Worm (Caenorhabditis elegans) whole organism, young adult: Measurements from ENCODE around the gene flh-2.

Experiments used
- B0261.1 ChIP-seq: sonication (generic microtip); optimal IDR thresholded peaks from 2 replicates; lab custom pipeline; 2016; ENCODE audit warnings: mild to moderate bottlenecking, missing genetic modification characterization, moderate library complexity, missing compliant biosample characterization
- C17E4.6 ChIP-seq: fragments of 200-800 bp; sonication (Bioruptor generic); IDR thresholded peaks from 2 replicates; pipeline ENCODE4 v1.3.6; 2022; ENCODE audit warnings: missing genetic modification reagents, missing genetic modification characterization, missing compliant biosample characterization
- F10E7.11 ChIP-seq: sonication (generic microtip); optimal IDR thresholded peaks from 2 replicates; lab custom pipeline; 2017; ENCODE audit warnings: mild to moderate bottlenecking, missing genetic modification characterization, moderate library complexity, missing compliant biosample characterization
- F22D6.2 ChIP-seq: sonication (generic microtip); optimal IDR thresholded peaks from 2 replicates; lab custom pipeline; 2016; ENCODE audit warnings: mild to moderate bottlenecking, missing genetic modification characterization, missing compliant biosample characterization
- F23B12.7 ChIP-seq: sonication (generic microtip); optimal IDR thresholded peaks from 2 replicates; lab custom pipeline; 2017; ENCODE audit warnings: missing genetic modification characterization, mild to moderate bottlenecking, missing compliant biosample characterization, antibody characterized with exemption, moderate library complexity; ENCODE audit not compliant: insufficient read depth
- F33H1.4 ChIP-seq: fragments of 200-800 bp; sonication (Bioruptor generic); IDR thresholded peaks from 2 replicates; pipeline ENCODE4 v1.3.6; 2022; ENCODE audit warnings: missing genetic modification reagents, missing genetic modification characterization, missing compliant biosample characterization
- F49E8.2 ChIP-seq: sonication (generic microtip); optimal IDR thresholded peaks from 3 replicates; lab custom pipeline; 2017; ENCODE audit warnings: missing genetic modification characterization, mild to moderate bottlenecking, missing compliant biosample characterization, antibody characterized with exemption, moderate library complexity; ENCODE audit not compliant: insufficient read depth
- T07F8.4 ChIP-seq: sonication (generic microtip); optimal IDR thresholded peaks from 2 replicates; lab custom pipeline; 2016; ENCODE audit warnings: mild to moderate bottlenecking, missing genetic modification characterization, moderate library complexity, missing compliant biosample characterization
- Y53F4B.3 ChIP-seq: fragments of 200-800 bp; sonication (Bioruptor generic); IDR thresholded peaks from 2 replicates; pipeline ENCODE4 v1.3.6; 2022; ENCODE audit warnings: missing genetic modification reagents, missing genetic modification characterization, missing compliant biosample characterization
- Y53G8AR.9 ChIP-seq: fragments of 200-800 bp; sonication (Bioruptor generic); conservative IDR thresholded peaks from 2 replicates; pipeline ENCODE4 v1.3.6; 2022; ENCODE audit warnings: missing genetic modification reagents, missing genetic modification characterization, missing compliant biosample characterization
- Y56A3A.18 ChIP-seq: fragments of 200-800 bp; sonication (Bioruptor generic); IDR thresholded peaks from 2 replicates; pipeline ENCODE4 v1.3.6; 2022; ENCODE audit warnings: missing genetic modification reagents, missing genetic modification characterization, missing compliant biosample characterization
- Y67H2A.10 ChIP-seq: fragments of 200-800 bp; sonication (Bioruptor generic); conservative IDR thresholded peaks from 2 replicates; pipeline ENCODE4 v1.3.6; 2022; ENCODE audit warnings: missing genetic modification reagents, missing genetic modification characterization, missing compliant biosample characterization
- Y95B8A.8 ChIP-seq: fragments of 200-800 bp; sonication (Bioruptor generic); IDR thresholded peaks from 2 replicates; pipeline ENCODE4 v1.3.6; 2022; ENCODE audit warnings: missing genetic modification reagents, missing genetic modification characterization, missing compliant biosample characterization
- ama-1 ChIP-seq, 3 experiments: fragments of 150-350 bp in 1 of 3; sonication (generic microtip) in 2 of 3; optimal IDR thresholded peaks; 2 replicates each; lab custom pipeline; 2014 to 2018; ENCODE audit warnings: missing biosample characterization in 2 of 3, missing genetic modification characterization in 2 of 3, missing genetic modification reagents in 2 of 3
- athp-1 ChIP-seq: sonication (generic microtip); optimal IDR thresholded peaks from 2 replicates; lab custom pipeline; 2017; ENCODE audit warnings: mild to moderate bottlenecking, missing genetic modification characterization, missing compliant biosample characterization
- attf-3 ChIP-seq: fragments of 200-800 bp; sonication (Bioruptor generic); conservative IDR thresholded peaks from 2 replicates; pipeline ENCODE4 v1.3.6; 2022; ENCODE audit warnings: missing genetic modification reagents, missing genetic modification characterization, missing compliant biosample characterization
- cebp-1 ChIP-seq, 2 experiments: fragments of 200-800 bp in 1 of 2; sonication (Bioruptor generic) in 1 of 2; sonication (generic microtip) in 1 of 2; IDR thresholded peaks in 1 of 2; optimal IDR thresholded peaks in 1 of 2; 2 replicates each; pipeline versions ENCODE4 v1.3.6 to Lab custom; 2017 to 2022; ENCODE audit warnings: missing compliant biosample characterization in 2 of 2, missing genetic modification characterization in 2 of 2, mild to moderate bottlenecking in 1 of 2, missing genetic modification reagents in 1 of 2, moderate library complexity in 1 of 2
- cebp-2 ChIP-seq: fragments of 200-800 bp; sonication (Bioruptor generic); IDR thresholded peaks from 2 replicates; pipeline ENCODE4 v1.3.6; 2022; ENCODE audit warnings: missing genetic modification characterization, missing compliant biosample characterization
- ceh-27 ChIP-seq: fragments of 200-800 bp; sonication (Bioruptor generic); optimal IDR thresholded peaks from 2 replicates; lab custom pipeline; 2018; ENCODE audit warnings: mild to moderate bottlenecking, missing genetic modification characterization, moderate library complexity, missing compliant biosample characterization
- ceh-79 ChIP-seq: sonication (generic microtip); optimal IDR thresholded peaks from 2 replicates; lab custom pipeline; 2017; ENCODE audit warnings: mild to moderate bottlenecking, missing genetic modification characterization, missing compliant biosample characterization
- hlh-26 ChIP-seq: fragments of 200-800 bp; sonication (Bioruptor generic); conservative IDR thresholded peaks from 2 replicates; pipeline ENCODE4 v1.3.6; 2022; ENCODE audit warnings: missing genetic modification reagents, missing genetic modification characterization, missing compliant biosample characterization
- lag-1 ChIP-seq: fragments of 200-800 bp; sonication (Bioruptor generic); IDR thresholded peaks from 2 replicates; pipeline ENCODE4 v1.3.6; 2022; ENCODE audit warnings: missing genetic modification reagents, missing genetic modification characterization, missing compliant biosample characterization
- lin-26 ChIP-seq: fragments of 200-800 bp; sonication (Bioruptor generic); IDR thresholded peaks from 2 replicates; pipeline ENCODE4 v1.3.6; 2022; ENCODE audit warnings: missing genetic modification reagents, missing genetic modification characterization, missing compliant biosample characterization
- lin-54 ChIP-seq: fragments of 200-800 bp; sonication (Bioruptor generic); optimal IDR thresholded peaks from 2 replicates; lab custom pipeline; 2018; ENCODE audit warnings: mild to moderate bottlenecking, missing genetic modification characterization, missing compliant biosample characterization
- lir-1 ChIP-seq: fragments of 200-800 bp; sonication (Bioruptor generic); conservative IDR thresholded peaks from 2 replicates; pipeline ENCODE4 v1.3.6; 2022; ENCODE audit warnings: missing genetic modification reagents, missing genetic modification characterization, missing compliant biosample characterization
- madf-10 ChIP-seq: sonication (generic microtip); optimal IDR thresholded peaks from 2 replicates; lab custom pipeline; 2016; ENCODE audit warnings: mild to moderate bottlenecking, missing genetic modification characterization, missing compliant biosample characterization
- nfyb-1 ChIP-seq: fragments of 200-800 bp; sonication (Bioruptor generic); IDR thresholded peaks from 2 replicates; pipeline ENCODE4 v1.3.6; 2022; ENCODE audit warnings: missing genetic modification reagents, missing genetic modification characterization, missing compliant biosample characterization
- nhr-179 ChIP-seq: sonication (generic microtip); optimal IDR thresholded peaks from 2 replicates; lab custom pipeline; 2016; ENCODE audit warnings: mild to moderate bottlenecking, missing genetic modification characterization, missing compliant biosample characterization
- nhr-27 ChIP-seq: fragments of 200-800 bp; sonication (Bioruptor generic); optimal IDR thresholded peaks from 2 replicates; lab custom pipeline; 2018; ENCODE audit warnings: mild to moderate bottlenecking, missing genetic modification characterization, moderate library complexity, missing compliant biosample characterization
- nhr-80 ChIP-seq: sonication (generic microtip); optimal IDR thresholded peaks from 2 replicates; lab custom pipeline; 2016; ENCODE audit warnings: missing genetic modification characterization, missing compliant biosample characterization
- rec-8 ChIP-seq, 2 experiments: sonication (generic microtip); optimal IDR thresholded peaks; 2 replicates each; lab custom pipeline; 2016; ENCODE audit warnings: mild to moderate bottlenecking in 2 of 2, missing genetic modification characterization in 2 of 2, missing genetic modification reagents in 2 of 2, missing genotype in 2 of 2, missing biosample characterization in 1 of 2, missing compliant biosample characterization in 1 of 2, moderate library complexity in 1 of 2
- rpc-1 ChIP-seq, 2 experiments: fragments of 150-350 bp in 1 of 2; sonication (generic microtip) in 1 of 2; optimal IDR thresholded peaks; 2 replicates each; lab custom pipeline; 2014 to 2018; ENCODE audit warnings: missing biosample characterization in 1 of 2, missing genetic modification characterization in 1 of 2, missing genetic modification reagents in 1 of 2, missing genotype in 1 of 2
- sea-2 ChIP-seq: fragments of 200-800 bp; sonication (Bioruptor generic); IDR thresholded peaks from 2 replicates; pipeline ENCODE4 v1.3.6; 2022; ENCODE audit warnings: missing genetic modification characterization, missing compliant biosample characterization
- tbp1 ChIP-seq: fragments of 200-800 bp; sonication (Bioruptor generic); optimal IDR thresholded peaks from 2 replicates; lab custom pipeline; 2018; ENCODE audit warnings: mild to moderate bottlenecking, missing genetic modification characterization, missing compliant biosample characterization
- tbx-9 ChIP-seq: sonication (generic microtip); optimal IDR thresholded peaks from 2 replicates; lab custom pipeline; 2016; ENCODE audit warnings: borderline replicate concordance, missing genetic modification characterization, inconsistent platforms, missing compliant biosample characterization
- unc-130 ChIP-seq: sonication (generic microtip); optimal IDR thresholded peaks from 2 replicates; lab custom pipeline; 2016; ENCODE audit warnings: missing genetic modification reagents, missing genetic modification characterization, missing compliant biosample characterization
- ztf-25 ChIP-seq: fragments of 200-800 bp; sonication (Bioruptor generic); IDR thresholded peaks from 2 replicates; pipeline ENCODE4 v1.3.6; 2022; ENCODE audit warnings: missing genetic modification reagents, missing genetic modification characterization, missing compliant biosample characterization

flh-2 gene

DNA sequence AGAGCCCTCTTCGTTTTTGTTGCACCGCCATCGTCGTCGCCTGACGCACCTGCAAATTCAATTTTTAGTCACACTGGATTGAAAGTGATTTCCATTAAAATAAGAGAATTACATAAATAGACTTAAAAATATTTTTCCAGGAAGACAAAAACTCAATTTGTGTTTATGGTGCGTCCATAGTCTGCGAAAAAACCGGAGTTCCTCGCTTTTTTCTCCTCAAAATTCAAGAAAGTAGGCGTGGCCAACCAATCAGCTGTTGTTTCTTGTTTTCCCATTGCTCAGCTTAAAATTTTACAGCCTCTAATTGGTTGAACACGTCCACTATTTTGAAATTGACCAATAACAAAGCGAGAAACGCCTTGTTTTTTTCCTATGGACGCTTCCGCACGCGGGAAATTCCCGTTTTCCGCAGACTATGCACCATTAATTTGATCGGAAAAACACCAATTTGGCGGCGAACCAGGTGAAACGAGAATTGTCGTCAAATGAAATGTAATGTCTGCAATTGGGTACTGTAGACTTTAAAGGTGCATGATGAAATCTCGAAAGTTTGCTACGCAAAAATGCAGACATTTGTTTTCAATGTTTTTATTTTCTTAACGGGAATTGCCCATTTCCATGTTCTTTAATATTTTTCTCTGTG lies 32.6 kb downstream of the flh-2 start, which contains the start of gene C27F2.7 (continued):
- TF ChIP-seq lir-1 (GFP tag; lab: Robert Waterston, UW): no peak
- TF ChIP-seq Y95B8A.8 (GFP tag; lab: Robert Waterston, UW): peak; percentile 81
- TF ChIP-seq lag-1 (GFP tag; lab: Robert Waterston, UW): no peak
- TF ChIP-seq nhr-80 (tag; lab: Kevin White, UChicago): no peak
- no peak for TF ChIP-seq cebp-1 (GFP tag; IDR thresholded peaks at IDR 0.05; lab: Robert Waterston, UW)
- TF ChIP-seq cebp-1 (tag; optimal IDR thresholded peaks at IDR 0.05; lab: Kevin White, UChicago): no peak
- no peak for TF ChIP-seq F22D6.2 (tag; lab: Kevin White, UChicago)
- TF ChIP-seq F10E7.11 (tag; lab: Kevin White, UChicago): no peak
- TF ChIP-seq lin-26 (GFP tag; lab: Robert Waterston, UW): no peak
- TF ChIP-seq Y53G8AR.9 (GFP tag; lab: Robert Waterston, UW): 0 out of 2 replicates have a peak, but pooled peaks have one; percentile 57
- TF ChIP-seq unc-130 (GFP tag; lab: Kevin White, UChicago): peak; percentile 45
- TF ChIP-seq ama-1 (optimal IDR thresholded peaks at IDR 0.05; lab: Kevin White, UChicago): no peak
- no peak for TF ChIP-seq ama-1 (GFP tag; optimal IDR thresholded peaks at IDR 0.05; lab: Kevin White, UChicago)
- TF ChIP-seq F49E8.2 (tag; lab: Kevin White, UChicago): peak; percentile 72
- no peak for TF ChIP-seq T07F8.4 (tag; lab: Kevin White, UChicago)
- no peak for TF ChIP-seq cebp-2 (GFP tag; lab: Robert Waterston, UW)
- no peak for TF ChIP-seq nhr-27 (tag; lab: Kevin White, UChicago)
- TF ChIP-seq Y53F4B.3: no peak
- no peak for TF ChIP-seq hlh-26
- TF ChIP-seq ztf-25 (GFP tag; lab: Robert Waterston, UW): 0 out of 2 replicates have a peak, but pooled peaks have one; percentile 38
- peak; percentile 76 for TF ChIP-seq F33H1.4 (GFP tag; lab: Robert Waterston, UW)
- TF ChIP-seq F23B12.7 (tag; lab: Kevin White, UChicago): no peak
- TF ChIP-seq tbx-9 (tag; lab: Kevin White, UChicago): no peak
- TF ChIP-seq sea-2 (GFP tag; lab: Robert Waterston, UW): no peak
- no peak for TF ChIP-seq ceh-79 (tag; lab: Kevin White, UChicago)
- TF ChIP-seq ceh-27 (GFP tag; lab: Kevin White, UChicago): no peak
- peak; percentile 75 for TF ChIP-seq lin-54 (GFP tag; lab: Kevin White, UChicago)
- no peak for TF ChIP-seq madf-10 (tag; lab: Kevin White, UChicago)
- TF ChIP-seq B0261.1 (tag; lab: Kevin White, UChicago): no peak
- no peak for TF ChIP-seq Y56A3A.18 (GFP tag; lab: Robert Waterston, UW)
- peak; percentile 71; the same call in 1 of the 2 replicates for TF ChIP-seq C17E4.6 (GFP tag; lab: Robert Waterston, UW)
- no peak for TF ChIP-seq nhr-179 (tag; lab: Kevin White, UChicago)
- TF ChIP-seq athp-1 (tag; lab: Kevin White, UChicago): peak; percentile 67
- TF ChIP-seq rpc-1 (optimal IDR thresholded peaks at IDR 0.05; lab: Kevin White, UChicago): no peak
- no peak for TF ChIP-seq rpc-1 (tag; optimal IDR thresholded peaks at IDR 0.05; lab: Kevin White, UChicago)
- TF ChIP-seq attf-3 (GFP tag; lab: Robert Waterston, UW): no peak
- no peak for TF ChIP-seq rec-8 (tag; optimal IDR thresholded peaks at IDR 0.05; lab: Kevin White, UChicago)
- TF ChIP-seq tbp1 (GFP tag; lab: Kevin White, UChicago): peak; percentile 41
- TF ChIP-seq nfyb-1: peak; percentile 95
- no peak for TF ChIP-seq Y67H2A.10 (GFP tag; lab: Robert Waterston, UW)
- TF ChIP-seq, all 124 proteins: peak for 36
